Worm (Caenorhabditis elegans) whole organism, late embryonic: ENCODE measurements around the gene ins-5.

Experiments used
- C08G9.2 ChIP-seq: sonication (generic microtip); optimal IDR thresholded peaks from 2 replicates; lab custom pipeline; 2016; ENCODE audit warnings: mild to moderate bottlenecking, missing genetic modification characterization, moderate library complexity, missing compliant biosample characterization
- C38D4.7 ChIP-seq: fragments of 200-800 bp; sonication (Bioruptor generic); optimal IDR thresholded peaks from 2 replicates; lab custom pipeline; 2018; ENCODE audit warnings: mild to moderate bottlenecking, missing genetic modification characterization, moderate library complexity, missing compliant biosample characterization
- F13H6.1 ChIP-seq: sonication (generic microtip); optimal IDR thresholded peaks from 2 replicates; lab custom pipeline; 2016; ENCODE audit warnings: missing genetic modification characterization, missing compliant biosample characterization
- K02D7.2 ChIP-seq: sonication (generic microtip); optimal IDR thresholded peaks from 2 replicates; lab custom pipeline; 2017; ENCODE audit warnings: mild to moderate bottlenecking, missing genetic modification characterization, missing compliant biosample characterization
- K09A11.1 ChIP-seq: sonication (generic microtip); optimal IDR thresholded peaks from 2 replicates; lab custom pipeline; 2017; ENCODE audit warnings: antibody characterized with exemption, mild to moderate bottlenecking, missing genetic modification characterization, missing compliant biosample characterization; ENCODE audit not compliant: insufficient read depth
- T23F11.4 ChIP-seq: fragments of 200-800 bp; sonication (Bioruptor generic); optimal IDR thresholded peaks from 2 replicates; lab custom pipeline; 2018; ENCODE audit warnings: mild to moderate bottlenecking, missing genetic modification characterization, missing compliant biosample characterization
- Y22D7AL.16 ChIP-seq: sonication (generic microtip); optimal IDR thresholded peaks from 2 replicates; lab custom pipeline; 2016; ENCODE audit warnings: missing genetic modification characterization, missing compliant biosample characterization
- ama-1 ChIP-seq: fragments of 150-350 bp; optimal IDR thresholded peaks from 2 replicates; lab custom pipeline; 2014
- ceh-18 ChIP-seq: sonication (generic microtip); optimal IDR thresholded peaks from 2 replicates; lab custom pipeline; 2016; ENCODE audit warnings: missing genetic modification characterization, missing compliant biosample characterization
- ceh-19 ChIP-seq: fragments of 200-800 bp; sonication (Bioruptor generic); optimal IDR thresholded peaks from 2 replicates; lab custom pipeline; 2018; ENCODE audit warnings: mild to moderate bottlenecking, missing genetic modification characterization, missing compliant biosample characterization
- ceh-2 ChIP-seq: sonication (generic microtip); optimal IDR thresholded peaks from 2 replicates; lab custom pipeline; 2016; ENCODE audit warnings: missing genotype, missing genetic modification characterization, missing compliant biosample characterization
- ceh-22 ChIP-seq: sonication (generic microtip); optimal IDR thresholded peaks from 2 replicates; lab custom pipeline; 2017; ENCODE audit warnings: missing biosample characterization, missing genetic modification characterization
- ceh-24 ChIP-seq: sonication (generic microtip); optimal IDR thresholded peaks from 2 replicates; lab custom pipeline; 2016; ENCODE audit warnings: mild to moderate bottlenecking, missing genetic modification characterization, missing compliant biosample characterization
- ceh-31 ChIP-seq: sonication (generic microtip); optimal IDR thresholded peaks from 2 replicates; lab custom pipeline; 2016; ENCODE audit warnings: missing genetic modification characterization, missing compliant biosample characterization
- ceh-34 ChIP-seq: sonication (generic microtip); optimal IDR thresholded peaks from 2 replicates; lab custom pipeline; 2016; ENCODE audit warnings: mild to moderate bottlenecking, missing genetic modification characterization, missing compliant biosample characterization
- ceh-48 ChIP-seq: sonication (generic microtip); optimal IDR thresholded peaks from 2 replicates; lab custom pipeline; 2016; ENCODE audit warnings: missing genetic modification characterization, inconsistent platforms, missing compliant biosample characterization
- ceh-6 ChIP-seq: fragments of 200-800 bp; sonication (Bioruptor generic); optimal IDR thresholded peaks from 2 replicates; lab custom pipeline; 2018; ENCODE audit warnings: mild to moderate bottlenecking, missing genetic modification characterization, missing compliant biosample characterization
- dmd-4 ChIP-seq: sonication (generic microtip); optimal IDR thresholded peaks from 2 replicates; lab custom pipeline; 2016; ENCODE audit warnings: borderline replicate concordance, missing genetic modification characterization, missing compliant biosample characterization
- elt-2 ChIP-seq: sonication (generic microtip); optimal IDR thresholded peaks from 2 replicates; lab custom pipeline; 2016; ENCODE audit warnings: missing genetic modification reagents, missing genetic modification characterization, missing compliant biosample characterization
- elt-4 ChIP-seq: sonication (generic microtip); optimal IDR thresholded peaks from 2 replicates; lab custom pipeline; 2016; ENCODE audit warnings: missing genetic modification characterization, missing compliant biosample characterization
- fkh-10 ChIP-seq: fragments of 150-350 bp; optimal IDR thresholded peaks from 2 replicates; lab custom pipeline; 2014; ENCODE audit warnings: missing biosample characterization, missing genetic modification reagents, missing genetic modification characterization
- fkh-6 ChIP-seq: sonication (generic microtip); optimal IDR thresholded peaks from 2 replicates; lab custom pipeline; 2016; ENCODE audit warnings: missing genetic modification characterization, missing compliant biosample characterization
- gmeb-2 ChIP-seq: sonication (generic microtip); optimal IDR thresholded peaks from 2 replicates; lab custom pipeline; 2016; ENCODE audit warnings: missing genetic modification characterization, inconsistent platforms, missing compliant biosample characterization
- hlh-8 ChIP-seq: sonication (generic microtip); optimal IDR thresholded peaks from 2 replicates; lab custom pipeline; 2016; ENCODE audit warnings: missing genotype, missing genetic modification characterization, missing compliant biosample characterization
- madf-2 ChIP-seq: sonication (generic microtip); optimal IDR thresholded peaks from 2 replicates; lab custom pipeline; 2017; ENCODE audit warnings: missing genetic modification characterization, missing compliant biosample characterization
- mec-3 ChIP-seq: sonication (generic microtip); optimal IDR thresholded peaks from 2 replicates; lab custom pipeline; 2016; ENCODE audit warnings: borderline replicate concordance, missing genetic modification characterization, missing compliant biosample characterization
- npax-4 ChIP-seq: sonication (generic microtip); optimal IDR thresholded peaks from 2 replicates; lab custom pipeline; 2016; ENCODE audit warnings: missing genetic modification characterization, missing compliant biosample characterization
- odd-2 ChIP-seq: sonication (generic microtip); optimal IDR thresholded peaks from 2 replicates; lab custom pipeline; 2017; ENCODE audit warnings: antibody characterized with exemption, mild to moderate bottlenecking, missing genetic modification characterization, missing compliant biosample characterization
- pag-3 ChIP-seq: sonication (generic microtip); optimal IDR thresholded peaks from 2 replicates; lab custom pipeline; 2016; ENCODE audit warnings: missing compliant biosample characterization, missing genetic modification characterization, borderline replicate concordance
- pat-9 ChIP-seq: fragments of 200-800 bp; sonication (Bioruptor generic); optimal IDR thresholded peaks from 2 replicates; lab custom pipeline; 2018; ENCODE audit warnings: mild to moderate bottlenecking, missing genetic modification characterization, moderate library complexity, missing compliant biosample characterization
- pha-2 ChIP-seq: sonication (generic microtip); optimal IDR thresholded peaks from 2 replicates; lab custom pipeline; 2017; ENCODE audit warnings: mild to moderate bottlenecking, missing genetic modification characterization, missing compliant biosample characterization
- pha-4 ChIP-seq: fragments of 150-350 bp; optimal IDR thresholded peaks from 2 replicates; lab custom pipeline; 2018; ENCODE audit warnings: missing biosample characterization, missing genetic modification reagents, missing genetic modification characterization
- sox-2 ChIP-seq: fragments of 200-800 bp; sonication (Bioruptor generic); IDR thresholded peaks from 2 replicates; pipeline ENCODE4 v1.3.6; 2022; ENCODE audit warnings: missing genetic modification reagents, missing genetic modification characterization, missing compliant biosample characterization
- syd-9 ChIP-seq: sonication (generic microtip); optimal IDR thresholded peaks from 2 replicates; lab custom pipeline; 2016; ENCODE audit warnings: mild to moderate bottlenecking, missing genetic modification characterization, moderate library complexity, missing compliant biosample characterization
- unc-3 ChIP-seq, 2 experiments: fragments of 200-800 bp in 1 of 2; sonication (Bioruptor generic) in 1 of 2; sonication (generic microtip) in 1 of 2; conservative IDR thresholded peaks in 1 of 2; optimal IDR thresholded peaks in 1 of 2; 2 replicates each; pipeline versions ENCODE4 v1.3.6 to Lab custom; 2016 to 2022; ENCODE audit warnings: missing compliant biosample characterization in 2 of 2, missing genetic modification characterization in 2 of 2, missing genetic modification reagents in 1 of 2
- unc-42 ChIP-seq: sonication (generic microtip); optimal IDR thresholded peaks from 2 replicates; lab custom pipeline; 2016; ENCODE audit warnings: missing genotype, missing genetic modification characterization, missing compliant biosample characterization
- zip-5 ChIP-seq: sonication (generic microtip); optimal IDR thresholded peaks from 2 replicates; lab custom pipeline; 2016; ENCODE audit warnings: missing genetic modification characterization, missing compliant biosample characterization

The ins-5 gene

ce11 chrII:5961317-5961716 is 36.0 kb upstream of the ins-5 start, which contains the start of gene B0034.7:
Gene B0034.7, plus strand, starts transcription at chrII:5961617.
- TF ChIP-seq sox-2 (GFP tag; lab: Robert Waterston, UW), result no peak
- no peak for TF ChIP-seq zip-5 (tag; lab: Kevin White, UChicago)
- TF ChIP-seq pat-9 (tag; lab: Kevin White, UChicago), result no peak
- TF ChIP-seq F13H6.1, result no peak
- TF ChIP-seq elt-4 (tag; lab: Kevin White, UChicago), result no peak
- TF ChIP-seq madf-2 (tag; lab: Kevin White, UChicago), result no peak
- no peak for TF ChIP-seq ceh-6 (GFP tag; lab: Kevin White, UChicago)
- no peak for TF ChIP-seq K02D7.2 (tag; lab: Kevin White, UChicago)
- no peak for TF ChIP-seq pag-3 (tag; lab: Kevin White, UChicago)
- no peak for TF ChIP-seq syd-9 (tag; lab: Kevin White, UChicago)
- TF ChIP-seq ceh-34, result no peak
- no peak for TF ChIP-seq C38D4.7
- no peak for TF ChIP-seq ama-1 (lab: Kevin White, UChicago)
- no peak for TF ChIP-seq ceh-19 (GFP tag; lab: Kevin White, UChicago)
- no peak for TF ChIP-seq T23F11.4 (GFP tag; lab: Kevin White, UChicago)
- no peak for TF ChIP-seq Y22D7AL.16
- no peak for TF ChIP-seq ceh-22 (tag; lab: Kevin White, UChicago)
- TF ChIP-seq ceh-18 (tag; lab: Kevin White, UChicago), result no peak
- TF ChIP-seq pha-2, result no peak

DNA sequence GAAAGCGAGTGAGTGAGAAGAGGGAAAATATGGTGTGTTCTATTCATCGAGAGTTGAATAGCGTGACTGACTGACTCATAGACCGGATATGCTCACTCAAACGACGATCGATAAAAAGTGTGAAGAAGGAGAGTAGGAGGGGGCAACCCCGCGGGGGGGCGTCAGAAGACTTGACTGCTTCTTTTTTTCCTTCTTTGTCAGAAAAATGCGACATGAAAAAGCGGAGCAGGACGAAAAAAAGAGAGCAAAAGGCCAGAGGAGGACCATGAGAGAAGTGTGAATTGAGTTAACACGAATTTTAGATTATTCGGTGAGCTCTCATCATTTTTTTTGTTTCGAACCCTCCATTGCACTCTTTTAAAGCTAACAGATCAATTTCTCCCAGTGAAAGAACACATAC is 35.0 kb upstream of the ins-5 start:
- TF ChIP-seq pha-4 (tag; lab: Kevin White, UChicago), result no peak
- TF ChIP-seq unc-42 (tag; lab: Kevin White, UChicago), result peak; percentile 63
- peak; percentile 19 for TF ChIP-seq ceh-31 (tag; lab: Kevin White, UChicago)
- no peak for TF ChIP-seq elt-4 (tag; lab: Kevin White, UChicago)
- TF ChIP-seq ama-1 (lab: Kevin White, UChicago), result no peak
- TF ChIP-seq ceh-48, result peak; percentile 47
- TF ChIP-seq fkh-10 (GFP tag; lab: Kevin White, UChicago), result peak; percentile 39
- TF ChIP-seq, all 69 proteins: peak for 4

DNA sequence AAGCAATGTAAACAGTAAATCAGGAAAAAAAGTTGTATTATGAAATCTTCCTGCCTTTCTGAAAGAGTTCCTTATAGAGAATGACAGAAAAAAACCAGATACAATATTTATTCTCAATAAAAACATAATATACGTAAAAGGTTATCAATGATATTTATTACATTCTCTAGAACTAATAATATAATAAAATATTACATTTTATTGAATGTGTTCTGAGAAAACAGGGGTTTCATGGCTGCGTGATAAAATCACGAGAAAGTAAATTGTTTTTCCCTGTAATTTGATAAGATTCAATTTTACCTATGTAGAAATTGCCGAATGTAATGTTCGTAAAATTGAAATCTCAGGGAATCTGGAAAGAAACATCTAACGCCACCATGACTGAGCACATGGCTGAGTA is 32.4 kb upstream of the ins-5 start:
- TF ChIP-seq K02D7.2 (tag; lab: Kevin White, UChicago), result no peak
- TF ChIP-seq C08G9.2 (tag; lab: Kevin White, UChicago), result no peak
- TF ChIP-seq elt-4 (tag; lab: Kevin White, UChicago), result no peak
- no peak for TF ChIP-seq elt-2 (tag; lab: Kevin White, UChicago)
- no peak for TF ChIP-seq ceh-19 (GFP tag; lab: Kevin White, UChicago)
- no peak for TF ChIP-seq sox-2 (GFP tag; lab: Robert Waterston, UW)
- no peak for TF ChIP-seq fkh-6
- no peak for TF ChIP-seq ceh-2 (tag; lab: Kevin White, UChicago)
- TF ChIP-seq zip-5 (tag; lab: Kevin White, UChicago), result no peak
- no peak for TF ChIP-seq npax-4 (tag; lab: Kevin White, UChicago)
- TF ChIP-seq K09A11.1, result no peak
- no peak for TF ChIP-seq unc-42 (tag; lab: Kevin White, UChicago)
- no peak for TF ChIP-seq gmeb-2 (tag; lab: Kevin White, UChicago)
- no peak for TF ChIP-seq hlh-8 (tag; lab: Kevin White, UChicago)
- no peak for TF ChIP-seq unc-3 (GFP tag; conservative IDR thresholded peaks at IDR 0.05; lab: Robert Waterston, UW)
- TF ChIP-seq unc-3 (tag; optimal IDR thresholded peaks at IDR 0.05; lab: Kevin White, UChicago), result no peak
- TF ChIP-seq madf-2 (tag; lab: Kevin White, UChicago), result no peak
- no peak for TF ChIP-seq mec-3 (tag; lab: Kevin White, UChicago)
- TF ChIP-seq odd-2 (tag; lab: Kevin White, UChicago), result no peak
- no peak for TF ChIP-seq dmd-4
- TF ChIP-seq ceh-24 (tag; lab: Kevin White, UChicago), result no peak
